Fruit fly (Drosophila melanogaster) whole organism, prepupa: ENCODE results near the gene CG11726.
A peak's percentile ranks its signal among the peaks of the same experiment; 100 is the strongest.

ENCODE experiments used
- CG10631 ChIP-seq: fragments of 200-800 bp; sonication (Bioruptor generic); optimal IDR thresholded peaks from 2 replicates; lab custom pipeline; 2016; ENCODE audit warnings: missing biosample characterization, missing genetic modification characterization
- CG10669 ChIP-seq: fragments of 200-800 bp; sonication (Bioruptor generic); optimal IDR thresholded peaks from 3 replicates; lab custom pipeline; 2018; ENCODE audit warnings: missing biosample characterization, mild to moderate bottlenecking, missing genetic modification characterization, moderate library complexity
- CG11294 ChIP-seq: fragments of 200-800 bp; sonication (Bioruptor generic); IDR thresholded peaks from 2 replicates; pipeline ENCODE4 v1.3.6; 2022; ENCODE audit warnings: missing biosample characterization, missing genetic modification characterization
- CG11762 ChIP-seq: fragments of 200-800 bp; sonication (Bioruptor generic); optimal IDR thresholded peaks from 3 replicates; lab custom pipeline; 2016; ENCODE audit warnings: missing biosample characterization, missing genetic modification characterization; ENCODE audit not compliant: insufficient read depth
- CG11902 ChIP-seq: fragments of 200-800 bp; sonication (Bioruptor generic); optimal IDR thresholded peaks from 3 replicates; lab custom pipeline; 2016; ENCODE audit warnings: missing biosample characterization, missing genetic modification characterization
- CG15336 ChIP-seq: fragments of 200-800 bp; sonication (Bioruptor generic); IDR thresholded peaks from 2 replicates; pipeline ENCODE4 v1.3.6; 2022; ENCODE audit warnings: missing biosample characterization, missing genetic modification characterization
- CG1621 ChIP-seq: fragments of 200-800 bp; sonication (Bioruptor generic); optimal IDR thresholded peaks from 3 replicates; lab custom pipeline; 2018; ENCODE audit warnings: missing biosample characterization, mild to moderate bottlenecking, missing genetic modification characterization
- CG32006 ChIP-seq: fragments of 200-800 bp; sonication (Bioruptor generic); optimal IDR thresholded peaks from 3 replicates; lab custom pipeline; 2017; ENCODE audit warnings: missing biosample characterization, mild to moderate bottlenecking, missing genetic modification characterization
- CG34406 ChIP-seq: fragments of 200-800 bp; sonication (Bioruptor generic); optimal IDR thresholded peaks from 3 replicates; lab custom pipeline; 2016; ENCODE audit warnings: missing biosample characterization, missing genetic modification characterization
- CG4318 ChIP-seq: fragments of 200-800 bp; sonication (Bioruptor generic); optimal IDR thresholded peaks from 3 replicates; lab custom pipeline; 2017; ENCODE audit warnings: missing biosample characterization, mild to moderate bottlenecking, missing genetic modification characterization
- CG6163 ChIP-seq: fragments of 200-800 bp; sonication (Bioruptor generic); IDR thresholded peaks from 3 replicates; pipeline ENCODE4 v1.3.6; 2022; ENCODE audit warnings: missing biosample characterization, missing genetic modification characterization
- CG6792 ChIP-seq: fragments of 200-800 bp; sonication (Bioruptor generic); optimal IDR thresholded peaks from 3 replicates; lab custom pipeline; 2016; ENCODE audit warnings: missing biosample characterization, missing genetic modification characterization
- CG6808 ChIP-seq: fragments of 200-800 bp; sonication (Bioruptor generic); optimal IDR thresholded peaks from 3 replicates; lab custom pipeline; 2017; ENCODE audit warnings: missing biosample characterization, missing genetic modification characterization, mild to moderate bottlenecking, moderate library complexity, missing genetic modification reagents
- CG6854 ChIP-seq: fragments of 200-800 bp; sonication (Bioruptor generic); optimal IDR thresholded peaks from 2 replicates; lab custom pipeline; 2017; ENCODE audit warnings: missing biosample characterization, mild to moderate bottlenecking, missing genetic modification characterization
- CG7368 ChIP-seq: fragments of 200-800 bp; sonication (Bioruptor generic); optimal IDR thresholded peaks from 3 replicates; lab custom pipeline; 2016; ENCODE audit warnings: missing biosample characterization, missing genetic modification characterization
- CG8119 ChIP-seq: fragments of 200-800 bp; sonication (Bioruptor generic); IDR thresholded peaks from 3 replicates; pipeline ENCODE4 v1.3.6; 2022; ENCODE audit warnings: missing biosample characterization, missing genetic modification characterization
- CG8319 ChIP-seq: fragments of 200-800 bp; sonication (Bioruptor generic); optimal IDR thresholded peaks from 3 replicates; lab custom pipeline; 2016; ENCODE audit warnings: missing biosample characterization, missing genetic modification characterization
- CG8632 ChIP-seq: fragments of 200-800 bp; sonication (Bioruptor generic); optimal IDR thresholded peaks from 3 replicates; lab custom pipeline; 2016; ENCODE audit warnings: missing biosample characterization, missing genetic modification characterization
- Eip75B ChIP-seq: fragments of 200-800 bp; sonication (Bioruptor generic); optimal IDR thresholded peaks from 3 replicates; lab custom pipeline; 2016; ENCODE audit warnings: missing biosample characterization, missing genetic modification characterization
- Eip78C ChIP-seq: fragments of 200-800 bp; sonication (Bioruptor generic); peaks from one replicate; lab custom pipeline; 2016; ENCODE audit warnings: missing biosample characterization, missing genetic modification characterization
- Eip93F ChIP-seq: fragments of 200-800 bp; sonication (Bioruptor generic); optimal IDR thresholded peaks from 2 replicates; lab custom pipeline; 2016; ENCODE audit warnings: missing biosample characterization, mild to moderate bottlenecking, missing genetic modification characterization
- Ets21C ChIP-seq: fragments of 200-800 bp; sonication (Bioruptor generic); optimal IDR thresholded peaks from 3 replicates; lab custom pipeline; 2016; ENCODE audit warnings: missing biosample characterization, missing genetic modification characterization
- Ets96B ChIP-seq: fragments of 200-800 bp; optimal IDR thresholded peaks from 2 replicates; lab custom pipeline; 2019; ENCODE audit warnings: missing biosample characterization, mild to moderate bottlenecking, missing genetic modification characterization, moderate library complexity
- Gug ChIP-seq: fragments of 200-800 bp; sonication (Bioruptor generic); IDR thresholded peaks from 2 replicates; pipeline ENCODE4 v1.3.6; 2022; ENCODE audit warnings: missing biosample characterization, missing genetic modification characterization
- Hr39 ChIP-seq: fragments of 200-800 bp; sonication (Bioruptor generic); optimal IDR thresholded peaks from 2 replicates; lab custom pipeline; 2016; ENCODE audit warnings: missing biosample characterization, missing genetic modification characterization
- Hr4 ChIP-seq: fragments of 200-800 bp; sonication (Bioruptor generic); optimal IDR thresholded peaks from 3 replicates; lab custom pipeline; 2016; ENCODE audit warnings: missing biosample characterization, missing genetic modification characterization
- Lpt ChIP-seq: fragments of 200-800 bp; sonication (Bioruptor generic); optimal IDR thresholded peaks from 3 replicates; lab custom pipeline; 2016; ENCODE audit warnings: missing biosample characterization, missing genetic modification characterization
- Met ChIP-seq: fragments of 200-800 bp; sonication (Bioruptor generic); optimal IDR thresholded peaks from 3 replicates; lab custom pipeline; 2016; ENCODE audit warnings: missing biosample characterization, missing genetic modification characterization
- OdsH ChIP-seq: fragments of 200-800 bp; sonication (Bioruptor generic); optimal IDR thresholded peaks from 3 replicates; lab custom pipeline; 2016; ENCODE audit warnings: missing biosample characterization, missing genetic modification characterization
- Smox ChIP-seq: fragments of 200-800 bp; sonication (Bioruptor generic); optimal IDR thresholded peaks from 3 replicates; lab custom pipeline; 2016; ENCODE audit warnings: missing biosample characterization, missing genetic modification characterization
- Sox102F ChIP-seq: fragments of 200-800 bp; sonication (Bioruptor generic); optimal IDR thresholded peaks from 2 replicates; lab custom pipeline; 2016; ENCODE audit warnings: missing biosample characterization, mild to moderate bottlenecking, missing genetic modification characterization
- Sox14 ChIP-seq: fragments of 200-800 bp; sonication (Bioruptor generic); optimal IDR thresholded peaks from 3 replicates; lab custom pipeline; 2016; ENCODE audit warnings: missing biosample characterization, missing genetic modification characterization
- Sox15 ChIP-seq: fragments of 200-800 bp; sonication (Bioruptor generic); optimal IDR thresholded peaks from 3 replicates; lab custom pipeline; 2016; ENCODE audit warnings: missing biosample characterization, missing genetic modification characterization
- cyc ChIP-seq: fragments of 200-800 bp; sonication (Bioruptor generic); optimal IDR thresholded peaks from 3 replicates; lab custom pipeline; 2016; ENCODE audit warnings: missing biosample characterization, missing genetic modification characterization
- dac ChIP-seq: fragments of 200-800 bp; sonication (Bioruptor generic); optimal IDR thresholded peaks from 2 replicates; lab custom pipeline; 2017; ENCODE audit warnings: missing biosample characterization, mild to moderate bottlenecking, missing genetic modification characterization
- eg ChIP-seq: fragments of 200-800 bp; sonication (Bioruptor generic); IDR thresholded peaks from 3 replicates; pipeline ENCODE4 v1.3.6; 2022; ENCODE audit warnings: missing biosample characterization, missing genetic modification characterization
- esn ChIP-seq: fragments of 200-800 bp; sonication (Bioruptor generic); optimal IDR thresholded peaks from 2 replicates; lab custom pipeline; 2016; ENCODE audit warnings: missing biosample characterization, mild to moderate bottlenecking, missing genetic modification characterization, moderate library complexity
- fd59A ChIP-seq: fragments of 200-800 bp; sonication (Bioruptor generic); optimal IDR thresholded peaks from 2 replicates; lab custom pipeline; 2017; ENCODE audit warnings: missing biosample characterization, mild to moderate bottlenecking, missing genetic modification characterization, missing genetic modification reagents
- fd85E ChIP-seq: fragments of 200-800 bp; sonication (Bioruptor generic); optimal IDR thresholded peaks from 3 replicates; lab custom pipeline; 2016; ENCODE audit warnings: missing biosample characterization, missing genetic modification characterization
- fkh ChIP-seq: fragments of 200-800 bp; sonication (Bioruptor generic); optimal IDR thresholded peaks from 3 replicates; lab custom pipeline; 2017; ENCODE audit warnings: missing biosample characterization, mild to moderate bottlenecking, missing genetic modification characterization, moderate library complexity
- lz ChIP-seq: fragments of 200-800 bp; sonication (Bioruptor generic); optimal IDR thresholded peaks from 3 replicates; lab custom pipeline; 2016; ENCODE audit warnings: missing biosample characterization, missing genetic modification characterization
- net ChIP-seq: fragments of 200-800 bp; sonication (Bioruptor generic); optimal IDR thresholded peaks from 3 replicates; lab custom pipeline; 2016; ENCODE audit warnings: missing biosample characterization, missing genetic modification characterization
- pdm3 ChIP-seq: fragments of 200-800 bp; sonication (Bioruptor generic); optimal IDR thresholded peaks from 3 replicates; lab custom pipeline; 2016; ENCODE audit warnings: missing biosample characterization, missing genetic modification characterization
- salr ChIP-seq, 2 experiments: fragments of 200-800 bp; sonication (Bioruptor generic); optimal IDR thresholded peaks; 3 replicates each; lab custom pipeline; 2016 to 2018; ENCODE audit warnings: missing biosample characterization in 2 of 2, missing genetic modification characterization in 2 of 2, mild to moderate bottlenecking in 1 of 2
- ss ChIP-seq, 2 experiments: fragments of 200-800 bp; sonication (Bioruptor generic); optimal IDR thresholded peaks; 2 replicates in 1 of 2; 3 replicates in 1 of 2; lab custom pipeline; 2017 to 2018; ENCODE audit warnings: mild to moderate bottlenecking in 2 of 2, missing biosample characterization in 2 of 2, missing genetic modification characterization in 2 of 2, moderate library complexity in 1 of 2
- svp ChIP-seq: fragments of 200-800 bp; sonication (Bioruptor generic); peaks from one replicate; lab custom pipeline; 2016; ENCODE audit warnings: missing biosample characterization, missing genetic modification characterization

Gene CG11726

DNA sequence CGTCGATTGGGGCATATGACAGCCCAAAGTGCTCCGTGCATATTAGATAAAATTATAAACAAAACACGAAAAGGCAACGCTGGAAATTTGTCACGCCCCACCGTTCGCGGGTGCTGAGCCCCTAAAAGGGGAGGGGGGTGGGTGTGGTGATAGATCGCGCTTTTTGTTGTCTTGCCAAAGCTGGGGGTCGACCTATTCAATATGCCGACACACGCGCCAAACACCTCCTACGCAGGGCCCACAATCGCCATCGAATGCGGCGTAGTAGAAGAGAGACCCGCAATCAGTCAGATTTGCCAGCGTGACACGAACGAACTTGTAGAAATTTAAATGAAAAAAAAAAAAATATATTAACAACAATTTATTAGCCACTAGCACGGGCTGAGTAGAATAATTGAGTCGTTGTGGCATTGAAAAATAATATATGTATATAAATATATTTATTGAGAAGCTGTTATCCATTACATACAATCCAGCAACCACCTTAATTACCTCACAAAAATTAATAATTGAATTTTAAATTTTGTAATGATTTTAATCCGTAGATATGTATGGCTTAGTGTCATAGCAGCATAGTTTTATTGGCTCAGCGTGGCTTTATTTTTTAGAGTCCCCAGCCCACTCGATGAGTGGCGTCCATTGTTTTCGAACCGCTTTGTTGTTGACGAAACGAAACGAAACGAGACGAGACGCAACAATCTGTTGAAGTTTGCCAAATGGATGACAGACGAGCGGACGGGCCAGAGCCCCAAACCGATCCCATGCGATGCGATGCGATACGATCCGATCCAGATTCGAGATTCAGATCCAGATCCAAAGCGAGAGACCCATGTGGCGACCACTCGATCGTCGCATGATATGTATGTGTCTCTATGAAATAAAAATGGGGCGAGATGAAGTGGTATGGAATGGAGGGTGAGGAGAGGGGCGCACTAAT is 45.3 kb upstream of the CG11726 start (continued):
- TF ChIP-seq ss (GFP tag; optimal IDR thresholded peaks at IDR 0.05; lab: Kevin White, UChicago): peak; percentile 85 to 90
- peak; percentile 44 for TF ChIP-seq Met
- peak; percentile 81 for TF ChIP-seq net (GFP tag; lab: Kevin White, UChicago)
- TF ChIP-seq cyc (GFP tag; lab: Kevin White, UChicago): peak; percentile 16
- TF ChIP-seq fd85E (GFP tag; lab: Kevin White, UChicago): no peak
- TF ChIP-seq CG8632 (GFP tag; lab: Kevin White, UChicago): peak; percentile 93
- TF ChIP-seq CG11294 (GFP tag; lab: Robert Waterston, UW): peak; percentile 86
- peak; percentile 85 for TF ChIP-seq CG1621 (tag; lab: Kevin White, UChicago)
- peak; percentile 82 for TF ChIP-seq Gug (GFP tag; lab: Robert Waterston, UW)
- peak; percentile 88 for TF ChIP-seq Ets96B (tag; lab: Kevin White, UChicago)
- peak; percentile 92 for TF ChIP-seq eg (GFP tag; lab: Robert Waterston, UW)

- TF ChIP-seq CG10631 (peak; percentile 94), CG6792 (GFP tag; lab: Kevin White, UChicago) (peak; percentile 60), CG11902 (GFP tag; lab: Kevin White, UChicago) (peak; percentile 4), esn (GFP tag; lab: Kevin White, UChicago) (no peak), CG7368 (GFP tag; lab: Kevin White, UChicago) (peak; percentile 67), cyc (GFP tag; lab: Kevin White, UChicago) (no peak), CG1621 (tag; lab: Kevin White, UChicago) (peak; percentile 71), Eip75B (GFP tag; lab: Kevin White, UChicago) (peak; percentile 84), Met (no peak), CG4318 (peak; percentile 95), lz (GFP tag; lab: Kevin White, UChicago) (peak; percentile 41), Ets21C (no peak), CG15336 (peak; percentile 98), CG6808 (GFP tag; lab: Kevin White, UChicago) (peak; percentile 66), Smox (no peak), eg (GFP tag; lab: Robert Waterston, UW) (peak; percentile 94), CG11762 (peak; percentile 81), Eip78C (GFP tag; lab: Kevin White, UChicago) (peak; percentile 96), Sox14 (GFP tag; lab: Kevin White, UChicago) (peak; percentile 83), fd59A (GFP tag; lab: Kevin White, UChicago) (peak; percentile 74), CG8319 (GFP tag; lab: Kevin White, UChicago) (peak; percentile 30), Gug (GFP tag; lab: Robert Waterston, UW) (peak; percentile 93), fkh (GFP tag; lab: Kevin White, UChicago) (peak; percentile 79), OdsH (GFP tag; lab: Kevin White, UChicago) (peak; percentile 90), pdm3 (peak; percentile 86), CG10669 (GFP tag; lab: Kevin White, UChicago) (peak; percentile 81), net (GFP tag; lab: Kevin White, UChicago) (peak; percentile 86), Eip93F (no peak), dac (GFP tag; lab: Kevin White, UChicago) (peak; percentile 91), salr (GFP tag; optimal IDR thresholded peaks at IDR 0.05; lab: Kevin White, UChicago) (peak; percentile 62 to 95), CG8632 (GFP tag; lab: Kevin White, UChicago) (peak; percentile 33), CG34406 (GFP tag; lab: Kevin White, UChicago) (peak; percentile 37), svp (no peak), CG11294 (GFP tag; lab: Robert Waterston, UW) (peak; percentile 95), Sox102F (GFP tag; lab: Kevin White, UChicago) (no peak), Ets96B (tag; lab: Kevin White, UChicago) (peak; percentile 88), Sox15 (GFP tag; lab: Kevin White, UChicago) (peak; percentile 22), Hr4 (GFP tag; lab: Kevin White, UChicago) (peak; percentile 95), CG8119 (peak; percentile 98), CG32006 (GFP tag; lab: Kevin White, UChicago) (peak; percentile 98), Lpt (GFP tag; lab: Kevin White, UChicago) (peak; percentile 93), CG6163 (GFP tag; lab: Robert Waterston, UW) (peak; percentile 88), CG6854 (GFP tag; lab: Kevin White, UChicago) (no peak), Hr39 (no peak)
Observed at dm6 chr3L:11349908-11350405, 44.5 kb upstream of the CG11726 start.
